Fruit fly (Drosophila melanogaster) whole organism, wandering third instar larva: ENCODE data around the gene CG5882.

Experiments
- Abd-B ChIP-seq: fragments of >200 bp; optimal IDR thresholded peaks from 2 replicates; lab custom pipeline; 2017; ENCODE audit warnings: missing biosample characterization, missing genetic modification characterization
- CG32264 ChIP-seq: fragments of 200-800 bp; sonication (Bioruptor generic); optimal IDR thresholded peaks from 2 replicates; lab custom pipeline; 2016; ENCODE audit warnings: missing biosample characterization, missing genetic modification characterization
- CG9705 ChIP-seq: fragments of 200-800 bp; sonication (Bioruptor generic); optimal IDR thresholded peaks from 2 replicates; lab custom pipeline; 2018; ENCODE audit warnings: missing biosample characterization, mild to moderate bottlenecking, missing genetic modification characterization
- CrebA ChIP-seq: fragments of 200-800 bp; sonication (Bioruptor generic); optimal IDR thresholded peaks from 2 replicates; lab custom pipeline; 2016; ENCODE audit warnings: missing biosample characterization, mild to moderate bottlenecking, missing genetic modification characterization, borderline replicate concordance
- Dfd ChIP-seq: fragments of >200 bp; optimal IDR thresholded peaks from 2 replicates; lab custom pipeline; 2017; ENCODE audit warnings: missing biosample characterization, missing genetic modification characterization
- Dif ChIP-seq: fragments of 200-275, 200-300 bp; sonication (Bioruptor generic); optimal IDR thresholded peaks from 2 replicates; lab custom pipeline; 2018; ENCODE audit warnings: missing biosample characterization, missing genetic modification characterization; ENCODE audit not compliant: partially characterized antibody
- GATAd ChIP-seq: sonication (Bioruptor generic); optimal IDR thresholded peaks from 2 replicates; lab custom pipeline; 2016; ENCODE audit warnings: missing biosample characterization, missing genetic modification characterization
- HLH106 ChIP-seq: fragments of 200-800 bp; optimal IDR thresholded peaks from 3 replicates; lab custom pipeline; 2019; ENCODE audit warnings: missing biosample characterization, mild to moderate bottlenecking, missing genetic modification characterization, moderate library complexity
- Hnf4 ChIP-seq: fragments of 200-800 bp; sonication (Bioruptor generic); optimal IDR thresholded peaks from 2 replicates; lab custom pipeline; 2016; ENCODE audit warnings: missing biosample characterization, mild to moderate bottlenecking, missing genetic modification characterization
- Hr78 ChIP-seq: fragments of >200 bp; optimal IDR thresholded peaks from 2 replicates; lab custom pipeline; 2017; ENCODE audit warnings: missing biosample characterization, missing genetic modification characterization
- Hr83 ChIP-seq: fragments of 200-300 bp; sonication (Bioruptor generic); optimal IDR thresholded peaks from 2 replicates; lab custom pipeline; 2016; ENCODE audit warnings: missing biosample characterization, mild to moderate bottlenecking, missing genetic modification characterization, moderate library complexity; ENCODE audit not compliant: poor library complexity, severe bottlenecking
- Jra ChIP-seq: sonication (Bioruptor generic); optimal IDR thresholded peaks from 2 replicates; lab custom pipeline; 2016; ENCODE audit warnings: missing biosample characterization, missing genetic modification characterization
- Mio ChIP-seq: sonication (Bioruptor generic); optimal IDR thresholded peaks from 2 replicates; lab custom pipeline; 2016; ENCODE audit warnings: missing biosample characterization, missing genetic modification characterization
- Myc ChIP-seq: fragments of >200 bp; optimal IDR thresholded peaks from 2 replicates; lab custom pipeline; 2017
- N ChIP-seq: fragments of >200 bp; optimal IDR thresholded peaks from 2 replicates; lab custom pipeline; 2018; ENCODE audit warnings: missing biosample characterization, missing external identifiers, missing genetic modification characterization
- OdsH ChIP-seq: fragments of 200-800 bp; sonication (Bioruptor generic); optimal IDR thresholded peaks from 2 replicates; lab custom pipeline; 2016; ENCODE audit warnings: missing biosample characterization, mild to moderate bottlenecking, missing genetic modification characterization
- Rel ChIP-seq, 2 experiments: fragments of 200-800 bp; sonication (Bioruptor generic) in 1 of 2; optimal IDR thresholded peaks; 2 replicates in 1 of 2; 3 replicates in 1 of 2; lab custom pipeline; 2016 to 2019; ENCODE audit warnings: mild to moderate bottlenecking in 2 of 2, missing biosample characterization in 2 of 2, missing genetic modification characterization in 2 of 2, moderate library complexity in 1 of 2
- Sp1 ChIP-seq: fragments of 200-800 bp; sonication (Bioruptor generic); optimal IDR thresholded peaks from 3 replicates; lab custom pipeline; 2019; ENCODE audit warnings: missing biosample characterization, mild to moderate bottlenecking, missing genetic modification characterization, moderate library complexity
- Vsx2 ChIP-seq: fragments of 200-300, 225-300 bp; sonication (Bioruptor generic); optimal IDR thresholded peaks from 2 replicates; lab custom pipeline; 2018; ENCODE audit warnings: missing biosample characterization, missing genetic modification characterization; ENCODE audit not compliant: partially characterized antibody
- br ChIP-seq: fragments of 200-800 bp; sonication (Bioruptor generic); optimal IDR thresholded peaks from 2 replicates; lab custom pipeline; 2016; ENCODE audit warnings: missing biosample characterization, missing genetic modification characterization
- brk ChIP-seq: fragments of 200-800 bp; sonication (Bioruptor generic); optimal IDR thresholded peaks from 2 replicates; lab custom pipeline; 2016; ENCODE audit warnings: missing biosample characterization, mild to moderate bottlenecking, missing genetic modification characterization
- dl ChIP-seq, 2 experiments: fragments of 175-275, 200-275 bp in 1 of 2; fragments of 200-275 bp in 1 of 2; sonication (Bioruptor generic); optimal IDR thresholded peaks; lab custom pipeline; 2018; ENCODE audit warnings: mild to moderate bottlenecking in 2 of 2, missing biosample characterization in 2 of 2, missing genetic modification characterization in 2 of 2, moderate library complexity in 2 of 2; ENCODE audit not compliant: partially characterized antibody in 2 of 2, insufficient read depth in 1 of 2
- dmrt93B ChIP-seq: fragments of 200-800 bp; sonication (Bioruptor generic); optimal IDR thresholded peaks from 2 replicates; lab custom pipeline; 2018; ENCODE audit warnings: missing biosample characterization, mild to moderate bottlenecking, missing genetic modification characterization
- dsf ChIP-seq: sonication (Bioruptor generic); optimal IDR thresholded peaks from 2 replicates; lab custom pipeline; 2016; ENCODE audit warnings: missing biosample characterization, missing genetic modification characterization, borderline replicate concordance
- ey ChIP-seq: fragments of 200-800 bp; sonication (Bioruptor generic); optimal IDR thresholded peaks from 2 replicates; lab custom pipeline; 2016; ENCODE audit warnings: missing biosample characterization, missing genetic modification characterization
- foxo ChIP-seq, 2 experiments: fragments of 200-800 bp; sonication (Bioruptor generic); optimal IDR thresholded peaks; 2 replicates in 1 of 2; 3 replicates in 1 of 2; lab custom pipeline; 2016 to 2017; ENCODE audit warnings: missing biosample characterization in 2 of 2, missing genetic modification characterization in 2 of 2
- fru ChIP-seq: fragments of 200-800 bp; sonication (Bioruptor generic); optimal IDR thresholded peaks from 3 replicates; lab custom pipeline; 2016; ENCODE audit warnings: missing biosample characterization, mild to moderate bottlenecking, missing genetic modification characterization
- h ChIP-seq: fragments of 200-800 bp; sonication (Bioruptor generic); optimal IDR thresholded peaks from 3 replicates; lab custom pipeline; 2016; ENCODE audit warnings: missing biosample characterization, mild to moderate bottlenecking, missing genetic modification characterization
- jim ChIP-seq: fragments of 175-275, 200-325 bp; sonication (Bioruptor generic); optimal IDR thresholded peaks from 2 replicates; lab custom pipeline; 2016; ENCODE audit warnings: missing biosample characterization, mild to moderate bottlenecking, missing genetic modification characterization
- lola ChIP-seq: fragments of >200 bp; optimal IDR thresholded peaks from 2 replicates; lab custom pipeline; 2017; ENCODE audit warnings: missing biosample characterization, missing genetic modification characterization
- pan ChIP-seq: fragments of >200 bp; optimal IDR thresholded peaks from 2 replicates; lab custom pipeline; 2017
- psq ChIP-seq: fragments of 200-800 bp; sonication (Bioruptor generic); optimal IDR thresholded peaks from 3 replicates; lab custom pipeline; 2017; ENCODE audit warnings: missing biosample characterization, mild to moderate bottlenecking, missing genetic modification characterization, moderate library complexity
- rgr ChIP-seq: fragments of 200-800 bp; sonication (Bioruptor generic); optimal IDR thresholded peaks from 3 replicates; lab custom pipeline; 2016; ENCODE audit warnings: missing biosample characterization, mild to moderate bottlenecking, missing genetic modification characterization
- sage ChIP-seq: fragments of 200-800 bp; sonication (Bioruptor generic); optimal IDR thresholded peaks from 2 replicates; lab custom pipeline; 2016; ENCODE audit warnings: missing biosample characterization, mild to moderate bottlenecking, missing genetic modification characterization
- sv ChIP-seq: fragments of 200-800 bp; sonication (Bioruptor generic); optimal IDR thresholded peaks from 3 replicates; lab custom pipeline; 2016; ENCODE audit warnings: missing biosample characterization, missing genetic modification characterization
- tai ChIP-seq: sonication (Bioruptor generic); optimal IDR thresholded peaks from 2 replicates; lab custom pipeline; 2016; ENCODE audit warnings: missing biosample characterization, missing genetic modification characterization
- usp ChIP-seq: fragments of >200 bp; optimal IDR thresholded peaks from 2 replicates; lab custom pipeline; 2017; ENCODE audit warnings: missing biosample characterization, missing genetic modification characterization
- woc ChIP-seq: sonication (Bioruptor generic); optimal IDR thresholded peaks from 2 replicates; lab custom pipeline; 2016; ENCODE audit warnings: missing biosample characterization, mild to moderate bottlenecking, missing genetic modification characterization

Gene CG5882

DNA sequence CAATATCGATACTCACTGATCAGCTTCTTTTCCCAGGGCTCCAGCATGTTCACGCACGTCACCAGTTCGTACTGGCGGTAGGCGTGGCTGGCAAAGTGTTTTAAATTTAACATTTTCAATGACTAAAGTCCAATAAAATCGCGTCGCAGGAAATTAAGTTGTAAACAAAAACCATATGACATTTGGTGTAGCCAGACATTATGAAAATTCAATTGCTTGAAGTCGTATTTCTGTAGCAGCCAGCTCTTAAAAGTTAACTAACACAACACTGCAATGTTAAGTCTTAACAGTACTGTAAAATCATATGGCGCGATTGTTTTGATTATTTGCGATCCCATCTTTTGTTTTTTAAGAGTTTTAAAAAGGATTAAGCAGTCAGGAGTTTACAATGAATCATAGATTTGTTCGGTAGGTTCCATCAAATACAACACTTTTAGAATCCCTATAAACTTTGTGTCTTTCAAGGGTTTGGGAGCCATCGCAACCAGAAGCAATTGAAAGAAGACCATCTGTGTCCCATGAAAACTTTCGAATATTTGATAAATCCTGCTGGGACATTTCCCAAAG is 47.1 kb downstream of the CG5882 start, which contains the start of the genes CG34293 and spn-D:
TSS of gene CG34293 (minus strand) at position 160 of the 567 bp plus-strand sequence.
TSS of gene spn-D (plus strand) at position 301 of the 567 bp plus-strand sequence.
- TF ChIP-seq Hnf4 (GFP tag; lab: Kevin White, UChicago) (no peak), Dif (GFP tag; lab: Kevin White, UChicago) (peak; percentile 2)

DNA sequence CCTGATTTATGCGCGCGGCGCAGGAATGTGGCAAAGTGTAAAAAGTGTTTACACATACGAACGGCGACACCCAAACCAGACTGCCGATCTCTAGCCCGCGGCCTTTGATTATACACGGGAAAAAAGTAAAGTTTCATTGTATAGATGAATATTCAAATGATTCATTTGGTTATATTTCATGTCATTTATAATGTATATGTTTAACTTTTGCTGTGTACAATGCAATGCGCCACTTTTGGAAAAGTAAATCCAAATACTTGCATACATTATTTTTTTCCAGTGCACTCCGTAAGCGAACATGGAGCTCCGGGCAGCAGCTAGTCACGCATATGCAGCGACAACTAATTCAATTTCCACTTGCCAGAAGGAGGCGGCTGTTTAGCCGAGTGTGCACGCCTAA is 48.9 kb downstream of the CG5882 start:
- TF ChIP-seq woc (GFP tag; lab: Kevin White, UChicago) (no peak), Hr83 (GFP tag; lab: Kevin White, UChicago) (no peak), Hr78 (no peak), Sp1 (GFP tag; lab: Kevin White, UChicago) (no peak), Abd-B (GFP tag; lab: Kevin White, UChicago) (no peak), sv (GFP tag; lab: Kevin White, UChicago) (no peak), pan (no peak), br (GFP tag; lab: Kevin White, UChicago) (no peak), N (GFP tag; lab: Kevin White, UChicago) (no peak), sage (no peak), OdsH (GFP tag; lab: Kevin White, UChicago) (no peak), dmrt93B (GFP tag; lab: Kevin White, UChicago) (no peak), foxo (GFP tag; optimal IDR thresholded peaks at IDR 0.05; lab: Kevin White, UChicago) (no peak), CrebA (GFP tag; lab: Kevin White, UChicago) (no peak)
- TF ChIP-seq, all 38 proteins: peak for 0

DNA sequence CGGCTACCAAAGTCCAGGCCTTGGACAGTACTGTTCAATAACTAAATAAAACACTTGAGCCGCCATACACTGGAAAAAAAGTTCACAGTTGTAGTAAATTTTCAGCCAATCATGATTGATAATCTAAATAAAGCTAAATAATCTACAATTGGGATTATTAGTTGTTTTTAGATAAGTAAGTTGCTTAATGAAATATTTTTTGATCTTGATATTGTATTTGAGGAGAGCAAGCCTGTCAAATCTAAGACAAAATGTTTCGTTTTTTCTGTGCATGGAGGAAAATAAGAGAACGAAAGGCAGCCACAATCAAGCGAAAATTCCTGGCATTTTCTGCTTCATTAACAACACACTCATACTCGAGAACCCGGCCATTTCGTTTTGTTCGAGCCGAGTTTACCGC is 52.7 kb downstream of the CG5882 start:
- TF ChIP-seq Dfd (GFP tag; lab: Kevin White, UChicago) (no peak), Hr78 (no peak), Vsx2 (GFP tag; lab: Kevin White, UChicago) (no peak), dl (GFP tag; optimal IDR thresholded peaks at IDR 0.05; lab: Kevin White, UChicago; ENCODE audit: insufficient read depth in 1 of 2, partially characterized antibody in 2 of 2) (no peak), woc (GFP tag; lab: Kevin White, UChicago) (peak; percentile 72), HLH106 (tag; lab: Kevin White, UChicago) (peak; percentile 72), brk (peak; percentile 46), h (GFP tag; lab: Kevin White, UChicago) (peak; percentile 66), OdsH (GFP tag; lab: Kevin White, UChicago) (peak; percentile 75), dmrt93B (GFP tag; lab: Kevin White, UChicago) (peak; percentile 64), Dif (GFP tag; lab: Kevin White, UChicago) (no peak), Myc (lab: Kevin White, UChicago) (no peak), Jra (GFP tag; lab: Kevin White, UChicago) (peak; percentile 56), Rel (GFP tag; optimal IDR thresholded peaks at IDR 0.05; lab: Kevin White, UChicago) (no peak), Rel (tag; optimal IDR thresholded peaks at IDR 0.05; lab: Kevin White, UChicago) (no peak), sv (GFP tag; lab: Kevin White, UChicago) (no peak), tai (GFP tag; lab: Kevin White, UChicago) (no peak), CG9705 (GFP tag; lab: Kevin White, UChicago) (peak; percentile 38), Sp1 (GFP tag; lab: Kevin White, UChicago) (peak; percentile 72), usp (no peak), pan (no peak), rgr (peak; percentile 69), dsf (no peak), N (GFP tag; lab: Kevin White, UChicago) (no peak), Abd-B (GFP tag; lab: Kevin White, UChicago) (no peak), Hr83 (GFP tag; lab: Kevin White, UChicago) (no peak), jim (no peak), Mio (GFP tag; lab: Kevin White, UChicago) (no peak), sage (peak; percentile 68), Hnf4 (GFP tag; lab: Kevin White, UChicago) (peak; percentile 50), psq (GFP tag; lab: Kevin White, UChicago) (peak; percentile 59), foxo (GFP tag; optimal IDR thresholded peaks at IDR 0.05; lab: Kevin White, UChicago) (peak in 1 of 2 experiments; percentile 80), GATAd (GFP tag; lab: Kevin White, UChicago) (no peak), br (GFP tag; lab: Kevin White, UChicago) (peak; percentile 75), CrebA (GFP tag; lab: Kevin White, UChicago) (peak; percentile 45), ey (peak; percentile 75), lola (GFP tag; lab: Kevin White, UChicago) (no peak), CG32264 (GFP tag; lab: Kevin White, UChicago) (peak; percentile 57), fru (GFP tag; lab: Kevin White, UChicago) (peak; percentile 79)
